1 fruit fly cellular context compared by ENCODE assay signal in genomic region chr3L:18077649-18078417, dm6.
TF ChIP-seq lines count a peak whose summit lies in the region.

No protein-coding gene starts in this region.

TF ChIP-seq in whole organism, embryonic, 481 proteins besides CTCF, POLR2A, EP300 and RAD21 (continued from another document):
- TF ChIP-seq CG9727 (GFP tag; optimal IDR thresholded peaks at IDR 0.05; lab: Kevin White, UChicago) (peak; percentile 42), tap (tag; optimal IDR thresholded peaks at IDR 0.05; lab: Kevin White, UChicago) (peak; percentile 8), gem (tag; optimal IDR thresholded peaks at IDR 0.05; lab: Kevin White, UChicago) (peak; percentile 75), CG1832 (GFP tag; optimal IDR thresholded peaks at IDR 0.05; lab: Kevin White, UChicago) (peak; percentile 23), CG8359 (GFP tag; optimal IDR thresholded peaks at IDR 0.05; lab: Kevin White, UChicago; ENCODE audit: borderline replicate concordance) (no peak), unpg (GFP tag; optimal IDR thresholded peaks at IDR 0.05; lab: Kevin White, UChicago) (peak; percentile 35), CG12659 (GFP tag; optimal IDR thresholded peaks at IDR 0.05; lab: Kevin White, UChicago) (peak; percentile 19), CG10321 (GFP tag; IDR thresholded peaks at IDR 0.05; lab: Robert Waterston, UW) (0 out of 2 replicates have a peak, but pooled peaks have one; percentile 12), Six4 (GFP tag; optimal IDR thresholded peaks at IDR 0.05; lab: Kevin White, UChicago) (peak; percentile 8), CoRest (tag; optimal IDR thresholded peaks at IDR 0.05; lab: Kevin White, UChicago) (peak; percentile 30), lola (GFP tag; optimal IDR thresholded peaks at IDR 0.05; lab: Kevin White, UChicago) (peak in 1 of 3 experiments; percentile 49), Ptx1 (GFP tag; IDR thresholded peaks at IDR 0.05; lab: Robert Waterston, UW) (no peak; the same call in 1 of the 2 replicates), CG34422 (GFP tag; IDR thresholded peaks at IDR 0.05; lab: Robert Waterston, UW) (no peak), Hr3 (GFP tag; optimal IDR thresholded peaks at IDR 0.05; lab: Kevin White, UChicago) (peak; percentile 18), Hr51 (GFP tag; optimal IDR thresholded peaks at IDR 0.05; lab: Kevin White, UChicago) (no peak), CG13424 (tag; optimal IDR thresholded peaks at IDR 0.05; lab: Kevin White, UChicago) (peak; percentile 61), dmrt11E (tag; optimal IDR thresholded peaks at IDR 0.05; lab: Kevin White, UChicago) (peak; percentile 15), CG32767 (GFP tag; IDR thresholded peaks at IDR 0.05; lab: Robert Waterston, UW) (no peak), Rfx (GFP tag; IDR thresholded peaks at IDR 0.05; lab: Robert Waterston, UW) (no peak), fd96Cb (tag; optimal IDR thresholded peaks at IDR 0.05; lab: Kevin White, UChicago) (peak; percentile 47), Med (GFP tag; lab: Kevin White, UChicago) (no peak), h (optimal IDR thresholded peaks at IDR 0.05; lab: Kevin White, UChicago) (no peak), nom (GFP tag; optimal IDR thresholded peaks at IDR 0.05; lab: Kevin White, UChicago) (peak; percentile 86), Oli (tag; optimal IDR thresholded peaks at IDR 0.05; lab: Kevin White, UChicago) (peak; percentile 50), NC2β (GFP tag; optimal IDR thresholded peaks at IDR 0.05; lab: Kevin White, UChicago) (no peak), az2 (GFP tag; optimal IDR thresholded peaks at IDR 0.05; lab: Kevin White, UChicago) (peak; percentile 26), cwo (GFP tag; optimal IDR thresholded peaks at IDR 0.05; lab: Kevin White, UChicago) (peak; percentile 83), CG30403 (GFP tag; optimal IDR thresholded peaks at IDR 0.05; lab: Kevin White, UChicago) (peak; percentile 11), CG12071 (GFP tag; optimal IDR thresholded peaks at IDR 0.05; lab: Kevin White, UChicago) (no peak), lab (GFP tag; optimal IDR thresholded peaks at IDR 0.05; lab: Kevin White, UChicago) (peak; percentile 19), CG7963 (GFP tag; IDR thresholded peaks at IDR 0.05; lab: Robert Waterston, UW; ENCODE audit: partially characterized antibody) (no peak), grn (GFP tag; optimal IDR thresholded peaks at IDR 0.05; lab: Kevin White, UChicago) (no peak), Drgx (GFP tag; IDR thresholded peaks at IDR 0.05; lab: Robert Waterston, UW) (peak; percentile 93), D19A (tag; optimal IDR thresholded peaks at IDR 0.05; lab: Kevin White, UChicago) (peak; percentile 92), Nf-YC (tag; optimal IDR thresholded peaks at IDR 0.05; lab: Kevin White, UChicago) (no peak), CG17328 (GFP tag; IDR thresholded peaks at IDR 0.05; lab: Robert Waterston, UW) (no peak), cg (GFP tag; optimal IDR thresholded peaks at IDR 0.05; lab: Kevin White, UChicago) (peak; percentile 3), CG13624 (GFP tag; optimal IDR thresholded peaks at IDR 0.05; lab: Kevin White, UChicago) (no peak), CG1603 (tag; optimal IDR thresholded peaks at IDR 0.05; lab: Kevin White, UChicago) (no peak), sens (GFP tag; lab: Kevin White, UChicago) (peak; percentile 69), mld (GFP tag; IDR thresholded peaks at IDR 0.05; lab: Robert Waterston, UW; ENCODE audit: partially characterized antibody) (no peak), bsh (GFP tag; optimal IDR thresholded peaks at IDR 0.05; lab: Kevin White, UChicago) (peak in 1 of 2 experiments; percentile 97), inv (GFP tag; IDR thresholded peaks at IDR 0.05; lab: Robert Waterston, UW; ENCODE audit: partially characterized antibody) (no peak), jing (GFP tag; optimal IDR thresholded peaks at IDR 0.05; lab: Kevin White, UChicago) (no peak), Abd-B (GFP tag; optimal IDR thresholded peaks at IDR 0.05; lab: Kevin White, UChicago) (peak; percentile 1), CG12942 (GFP tag; optimal IDR thresholded peaks at IDR 0.05; lab: Kevin White, UChicago) (no peak), nmo (GFP tag; optimal IDR thresholded peaks at IDR 0.05; lab: Kevin White, UChicago) (peak; percentile 58), gce (GFP tag; IDR thresholded peaks at IDR 0.05; lab: Robert Waterston, UW) (no peak), dan (GFP tag; IDR thresholded peaks at IDR 0.05; lab: Robert Waterston, UW) (no peak), pita (GFP tag; optimal IDR thresholded peaks at IDR 0.05; lab: Kevin White, UChicago) (no peak), Chrac-16 (GFP tag; optimal IDR thresholded peaks at IDR 0.05; lab: Kevin White, UChicago) (peak; percentile 26), CG9797 (GFP tag; optimal IDR thresholded peaks at IDR 0.05; lab: Kevin White, UChicago) (no peak), CG2199 (GFP tag; IDR thresholded peaks at IDR 0.05; lab: Robert Waterston, UW) (no peak), CG14710 (tag; optimal IDR thresholded peaks at IDR 0.05; lab: Kevin White, UChicago) (peak; percentile 53), exex (tag; optimal IDR thresholded peaks at IDR 0.05; lab: Kevin White, UChicago) (no peak), zfh1 (GFP tag; IDR thresholded peaks at IDR 0.05; lab: Robert Waterston, UW) (no peak), sisA (GFP tag; IDR thresholded peaks at IDR 0.05; lab: Robert Waterston, UW) (peak; percentile 11; the same call in 1 of the 2 replicates), CG5245 (GFP tag; optimal IDR thresholded peaks at IDR 0.05; lab: Kevin White, UChicago) (peak; percentile 4), CG3065 (GFP tag; optimal IDR thresholded peaks at IDR 0.05; lab: Kevin White, UChicago) (no peak), CG10654 (GFP tag; optimal IDR thresholded peaks at IDR 0.05; lab: Kevin White, UChicago) (no peak), D (optimal IDR thresholded peaks at IDR 0.05; lab: Kevin White, UChicago) (no peak), D (GFP tag; optimal IDR thresholded peaks at IDR 0.05; lab: Kevin White, UChicago) (peak; percentile 36), Trl (optimal IDR thresholded peaks at IDR 0.05; lab: Kevin White, UChicago) (peak; percentile 3 to 41), Trl (GFP tag; optimal IDR thresholded peaks at IDR 0.05; lab: Kevin White, UChicago) (no peak), CG11695 (GFP tag; IDR thresholded peaks at IDR 0.05; lab: Robert Waterston, UW) (peak; percentile 65; the same call in 2 of the 3 replicates), Hr78 (GFP tag; optimal IDR thresholded peaks at IDR 0.05; lab: Kevin White, UChicago) (peak in 1 of 2 experiments; percentile 25), CG17385 (GFP tag; optimal IDR thresholded peaks at IDR 0.05; lab: Kevin White, UChicago) (peak; percentile 42)
